Fruit fly (Drosophila melanogaster) whole organism, embryonic: ENCODE data around the gene CG6749.

Experiments used
- Ada2b ChIP-seq: fragments of 200-800 bp; sonication (Bioruptor generic); IDR thresholded peaks from 2 replicates; pipeline ENCODE4 v1.3.6; 2022; ENCODE audit warnings: missing biosample characterization, missing genetic modification characterization
- Bgb ChIP-seq: fragments of 200-800 bp; sonication (Bioruptor generic); IDR thresholded peaks from 2 replicates; pipeline ENCODE4 v1.3.6; 2022; ENCODE audit warnings: missing biosample characterization, missing genetic modification characterization; ENCODE audit not compliant: partially characterized antibody
- CG10267 ChIP-seq: fragments of 200-800 bp; sonication (Bioruptor generic); optimal IDR thresholded peaks from 2 replicates; lab custom pipeline; 2018; ENCODE audit warnings: missing biosample characterization, mild to moderate bottlenecking, missing genetic modification characterization, moderate library complexity
- CG10462 ChIP-seq: fragments of 200-800 bp; sonication (Bioruptor generic); optimal IDR thresholded peaks from 2 replicates; lab custom pipeline; 2016; ENCODE audit warnings: missing biosample characterization, missing genetic modification characterization
- CG11398 ChIP-seq: fragments of 200-800 bp; sonication (Bioruptor generic); optimal IDR thresholded peaks from 2 replicates; lab custom pipeline; 2016; ENCODE audit warnings: missing biosample characterization, missing genetic modification characterization
- CG11456 ChIP-seq: fragments of 200-800 bp; sonication (Bioruptor generic); IDR thresholded peaks from 3 replicates; pipeline ENCODE4 v1.3.6; 2022; ENCODE audit warnings: missing biosample characterization, missing genetic modification characterization
- CG11504 ChIP-seq: fragments of 200-800 bp; sonication (Bioruptor generic); optimal IDR thresholded peaks from 3 replicates; lab custom pipeline; 2019; ENCODE audit warnings: missing biosample characterization, mild to moderate bottlenecking, missing genetic modification characterization, moderate library complexity
- CG14441 ChIP-seq: fragments of 200-800 bp; sonication (Bioruptor generic); IDR thresholded peaks from 2 replicates; pipeline ENCODE4 v1.3.6; 2022; ENCODE audit warnings: missing biosample characterization, missing genetic modification characterization
- CG1647 ChIP-seq: fragments of 200-800 bp; sonication (Bioruptor generic); optimal IDR thresholded peaks from 3 replicates; lab custom pipeline; 2016; ENCODE audit warnings: missing biosample characterization, missing genetic modification characterization
- CG16813 ChIP-seq: fragments of 200-800 bp; sonication (Bioruptor generic); IDR thresholded peaks from 3 replicates; pipeline ENCODE4 v1.3.6; 2022; ENCODE audit warnings: missing biosample characterization, missing genetic modification characterization; ENCODE audit not compliant: partially characterized antibody
- CG32532 ChIP-seq: fragments of 200-800 bp; sonication (Bioruptor generic); IDR thresholded peaks from 2 replicates; pipeline ENCODE4 v1.3.6; 2022; ENCODE audit warnings: missing biosample characterization, missing genetic modification characterization
- CG42726 ChIP-seq: fragments of 200-800 bp; sonication (Bioruptor generic); IDR thresholded peaks from 2 replicates; pipeline ENCODE4 v1.3.6; 2022; ENCODE audit warnings: missing biosample characterization, missing genetic modification characterization; ENCODE audit not compliant: partially characterized antibody
- CG4617 ChIP-seq: fragments of 200-800 bp; sonication (Bioruptor generic); optimal IDR thresholded peaks from 3 replicates; lab custom pipeline; 2016; ENCODE audit warnings: missing biosample characterization, missing genetic modification characterization, borderline replicate concordance
- CG6254 ChIP-seq: fragments of 200-800 bp; sonication (Bioruptor generic); optimal IDR thresholded peaks from 3 replicates; lab custom pipeline; 2017; ENCODE audit warnings: mild to moderate bottlenecking, missing biosample characterization, missing genetic modification reagents, missing genetic modification characterization
- CG6689 ChIP-seq: fragments of 200-800 bp; sonication (Bioruptor generic); IDR thresholded peaks from 2 replicates; pipeline ENCODE4 v1.3.6; 2022; ENCODE audit warnings: missing biosample characterization, missing genetic modification characterization
- CG8388 ChIP-seq: fragments of 200-800 bp; sonication (Bioruptor generic); optimal IDR thresholded peaks from 2 replicates; lab custom pipeline; 2019; ENCODE audit warnings: missing biosample characterization, mild to moderate bottlenecking, missing genetic modification characterization, moderate library complexity
- CG8478 ChIP-seq: fragments of >200 bp; optimal IDR thresholded peaks from 2 replicates; lab custom pipeline; 2018
- CTCF ChIP-seq: fragments of 200-800 bp; sonication (Bioruptor generic); optimal IDR thresholded peaks from 2 replicates; lab custom pipeline; 2017; ENCODE audit warnings: missing biosample characterization, mild to moderate bottlenecking, missing genetic modification characterization, moderate library complexity
- Dref ChIP-seq: fragments of 200-800 bp; sonication (Bioruptor generic); IDR thresholded peaks from 2 replicates; pipeline ENCODE4 v1.3.6; 2022; ENCODE audit warnings: missing biosample characterization, missing genetic modification characterization
- Eip74EF ChIP-seq, 2 experiments: fragments of 200-800 bp in 1 of 2; fragments of >200 bp in 1 of 2; sonication (Bioruptor generic) in 1 of 2; optimal IDR thresholded peaks; 2 replicates each; lab custom pipeline; 2017 to 2019; ENCODE audit warnings: missing biosample characterization in 2 of 2, missing genetic modification characterization in 2 of 2, mild to moderate bottlenecking in 1 of 2, moderate library complexity in 1 of 2
- Fer3 ChIP-seq: fragments of 200-800 bp; sonication (Bioruptor generic); optimal IDR thresholded peaks from 2 replicates; lab custom pipeline; 2018; ENCODE audit warnings: missing biosample characterization, mild to moderate bottlenecking, missing genetic modification characterization, moderate library complexity
- H15 ChIP-seq: fragments of 200-800 bp; sonication (Bioruptor generic); IDR thresholded peaks from 3 replicates; pipeline ENCODE4 v1.3.6; 2022; ENCODE audit warnings: missing biosample characterization, missing genetic modification characterization
- HLH3B ChIP-seq: fragments of 200-800 bp; sonication (Bioruptor generic); IDR thresholded peaks from 2 replicates; pipeline ENCODE4 v1.3.6; 2022; ENCODE audit warnings: missing biosample characterization, missing genetic modification characterization
- Hr51 ChIP-seq, 2 experiments: fragments of 200-800 bp; sonication (Bioruptor generic); optimal IDR thresholded peaks; 2 replicates in 1 of 2; 3 replicates in 1 of 2; lab custom pipeline; 2016 to 2018; ENCODE audit warnings: missing biosample characterization in 2 of 2, missing genetic modification characterization in 2 of 2, mild to moderate bottlenecking in 1 of 2, moderate library complexity in 1 of 2
- Med ChIP-seq: fragments of 200-800 bp; sonication (Bioruptor generic); peaks from one replicate; lab custom pipeline; 2016; ENCODE audit warnings: missing biosample characterization, missing genetic modification characterization, mild to moderate bottlenecking, inconsistent platforms, moderate library complexity
- Meics ChIP-seq: fragments of 200-800 bp; sonication (Bioruptor generic); optimal IDR thresholded peaks from 2 replicates; lab custom pipeline; 2017; ENCODE audit warnings: missing biosample characterization, mild to moderate bottlenecking, missing genetic modification characterization
- NC2β ChIP-seq: fragments of 200-800 bp; sonication (Bioruptor generic); optimal IDR thresholded peaks from 2 replicates; lab custom pipeline; 2016; ENCODE audit warnings: missing biosample characterization, missing genetic modification characterization
- NfI ChIP-seq: fragments of 200-800 bp; sonication (Bioruptor generic); optimal IDR thresholded peaks from 3 replicates; lab custom pipeline; 2018; ENCODE audit warnings: missing biosample characterization, mild to moderate bottlenecking, missing genetic modification characterization, moderate library complexity
- Opbp ChIP-seq: fragments of 200-800 bp; sonication (Bioruptor generic); IDR thresholded peaks from 3 replicates; pipeline ENCODE4 v1.3.6; 2022; ENCODE audit warnings: missing biosample characterization, missing genetic modification characterization; ENCODE audit not compliant: partially characterized antibody
- Sox102F ChIP-seq: fragments of 200-800 bp; sonication (Bioruptor generic); optimal IDR thresholded peaks from 2 replicates; lab custom pipeline; 2018; ENCODE audit warnings: missing biosample characterization, mild to moderate bottlenecking, missing genetic modification characterization, moderate library complexity
- dysf ChIP-seq: fragments of 200-800 bp; sonication (Bioruptor generic); IDR thresholded peaks from 3 replicates; pipeline ENCODE4 v1.3.6; 2022; ENCODE audit warnings: missing biosample characterization, missing genetic modification characterization
- ems ChIP-seq: fragments of 200-800 bp; sonication (Bioruptor generic); optimal IDR thresholded peaks from 3 replicates; lab custom pipeline; 2016; ENCODE audit warnings: missing biosample characterization, missing genetic modification characterization
- fd96Cb ChIP-seq: fragments of 200-800 bp; sonication (Bioruptor generic); optimal IDR thresholded peaks from 2 replicates; lab custom pipeline; 2018; ENCODE audit warnings: missing biosample characterization, mild to moderate bottlenecking, missing genetic modification characterization, moderate library complexity
- gem ChIP-seq: fragments of 200-800 bp; sonication (Bioruptor generic); optimal IDR thresholded peaks from 2 replicates; lab custom pipeline; 2019; ENCODE audit warnings: missing biosample characterization, mild to moderate bottlenecking, missing genetic modification characterization, moderate library complexity
- gfzf ChIP-seq: fragments of 200-800 bp; sonication (Bioruptor generic); optimal IDR thresholded peaks from 2 replicates; lab custom pipeline; 2016; ENCODE audit warnings: missing biosample characterization, mild to moderate bottlenecking, missing genetic modification characterization, moderate library complexity
- h ChIP-seq: fragments of >200 bp; optimal IDR thresholded peaks from 2 replicates; lab custom pipeline; 2017
- hbn ChIP-seq: fragments of 200-800 bp; sonication (Bioruptor generic); IDR thresholded peaks from 2 replicates; pipeline ENCODE4 v1.3.6; 2022; ENCODE audit warnings: missing biosample characterization, missing genetic modification characterization; ENCODE audit not compliant: partially characterized antibody
- knrl ChIP-seq: fragments of 200-800 bp; sonication (Bioruptor generic); IDR thresholded peaks from 3 replicates; pipeline ENCODE4 v1.3.6; 2022; ENCODE audit warnings: missing biosample characterization, missing genetic modification characterization; ENCODE audit not compliant: partially characterized antibody
- oc ChIP-seq: fragments of 200-800 bp; sonication (Bioruptor generic); optimal IDR thresholded peaks from 2 replicates; lab custom pipeline; 2018; ENCODE audit warnings: missing biosample characterization, mild to moderate bottlenecking, missing genetic modification characterization, moderate library complexity
- p53 ChIP-seq: fragments of 200-800 bp; sonication (Bioruptor generic); optimal IDR thresholded peaks from 2 replicates; lab custom pipeline; 2016; ENCODE audit warnings: missing biosample characterization, missing genetic modification characterization
- pita ChIP-seq: fragments of 200-800 bp; sonication (Bioruptor generic); optimal IDR thresholded peaks from 2 replicates; lab custom pipeline; 2017; ENCODE audit warnings: missing biosample characterization, mild to moderate bottlenecking, missing genetic modification characterization
- pros ChIP-seq: fragments of 200-800 bp; sonication (Bioruptor generic); optimal IDR thresholded peaks from 3 replicates; lab custom pipeline; 2019; ENCODE audit warnings: missing biosample characterization, mild to moderate bottlenecking, missing genetic modification characterization, moderate library complexity
- psq ChIP-seq: fragments of 200-800 bp; sonication (Bioruptor generic); optimal IDR thresholded peaks from 2 replicates; lab custom pipeline; 2017; ENCODE audit warnings: missing biosample characterization, missing genetic modification characterization
- pum ChIP-seq: fragments of 200-800 bp; sonication (Bioruptor generic); optimal IDR thresholded peaks from 2 replicates; lab custom pipeline; 2016; ENCODE audit warnings: missing biosample characterization, missing genetic modification characterization
- run ChIP-seq: fragments of 200-800 bp; sonication (Bioruptor generic); optimal IDR thresholded peaks from 3 replicates; lab custom pipeline; 2018; ENCODE audit warnings: missing biosample characterization, mild to moderate bottlenecking, missing genetic modification characterization
- seq ChIP-seq: fragments of 200-800 bp; sonication (Bioruptor generic); IDR thresholded peaks from 2 replicates; pipeline ENCODE4 v1.3.6; 2022; ENCODE audit warnings: missing biosample characterization, missing genetic modification characterization
- sim ChIP-seq: fragments of 200-800 bp; sonication (Bioruptor generic); IDR thresholded peaks from 2 replicates; pipeline ENCODE4 v1.3.6; 2022; ENCODE audit warnings: missing biosample characterization, missing genetic modification characterization
- slbo ChIP-seq: fragments of 200-800 bp; sonication (Bioruptor generic); IDR thresholded peaks from 2 replicates; pipeline ENCODE4 v1.3.6; 2022; ENCODE audit warnings: missing biosample characterization, missing genetic modification characterization
- tll ChIP-seq, 2 experiments: fragments of 200-800 bp in 1 of 2; fragments of >200 bp in 1 of 2; sonication (Bioruptor generic) in 1 of 2; optimal IDR thresholded peaks; 2 replicates each; lab custom pipeline; 2017 to 2019; ENCODE audit warnings: missing biosample characterization in 2 of 2, missing genetic modification characterization in 2 of 2, mild to moderate bottlenecking in 1 of 2, moderate library complexity in 1 of 2
- ttk ChIP-seq: fragments of 200-800 bp; sonication (Bioruptor generic); IDR thresholded peaks from 2 replicates; pipeline ENCODE4 v2.1.2; 2022; ENCODE audit warnings: missing biosample characterization, missing genetic modification characterization
- yki ChIP-seq: fragments of >200 bp; optimal IDR thresholded peaks from 3 replicates; lab custom pipeline; 2018
- z ChIP-seq: fragments of 200-800 bp; sonication (Bioruptor generic); IDR thresholded peaks from 3 replicates; pipeline ENCODE4 v1.3.6; 2022; ENCODE audit warnings: missing biosample characterization, missing genetic modification characterization

Gene CG6749

DNA sequence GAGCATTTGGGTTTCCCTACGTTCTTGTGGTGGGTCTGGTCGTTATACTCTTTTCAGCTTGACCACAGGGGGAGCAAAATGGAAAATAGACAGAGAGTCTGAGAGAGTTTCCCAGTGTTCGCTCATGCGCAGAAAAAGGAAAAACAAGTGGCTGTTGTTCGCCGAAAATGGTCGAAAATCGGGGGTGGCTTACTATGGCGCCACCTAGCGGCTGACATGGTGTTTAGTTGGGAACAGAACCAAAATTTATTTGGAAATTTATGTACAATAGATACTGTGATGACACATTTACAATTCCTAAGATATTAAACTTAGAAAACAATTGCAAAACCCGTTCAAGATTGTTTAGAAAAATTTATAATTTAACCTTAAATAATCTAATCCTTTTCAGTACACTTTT lies 18.0 kb upstream of the CG6749 start (continued):
- no peak for TF ChIP-seq HLH3B (GFP tag; lab: Robert Waterston, UW)
- no peak for TF ChIP-seq z
- peak; percentile 37 for TF ChIP-seq CG11504
- no peak for TF ChIP-seq CG6689
- peak; percentile 91 for TF ChIP-seq CTCF (GFP tag; lab: Kevin White, UChicago)
- TF ChIP-seq Bgb, result peak; percentile 42; the same call in 1 of the 2 replicates
- no peak for TF ChIP-seq Fer3
- TF ChIP-seq CG4617 (GFP tag; lab: Kevin White, UChicago), result no peak
- no peak for TF ChIP-seq NC2β
- no peak for TF ChIP-seq fd96Cb (tag; lab: Kevin White, UChicago)
- TF ChIP-seq psq, result no peak
- TF ChIP-seq pita (GFP tag; lab: Kevin White, UChicago), result peak; percentile 56
- TF ChIP-seq CG32532 (GFP tag; lab: Robert Waterston, UW), result peak; percentile 55
- no peak for TF ChIP-seq CG6254
- TF ChIP-seq pros (GFP tag; lab: Kevin White, UChicago), result no peak
- TF ChIP-seq NfI (GFP tag; lab: Kevin White, UChicago), result no peak
- no peak for TF ChIP-seq CG8478 (lab: Kevin White, UChicago)
- peak; percentile 36; the same call in 1 of the 2 replicates for TF ChIP-seq slbo (GFP tag; lab: Robert Waterston, UW)
- TF ChIP-seq CG10267 (tag; lab: Kevin White, UChicago), result no peak
- no peak for TF ChIP-seq Dref
- no peak for TF ChIP-seq hbn
- TF ChIP-seq Hr51 (GFP tag; optimal IDR thresholded peaks at IDR 0.05; lab: Kevin White, UChicago), result no peak
- TF ChIP-seq CG10462 (GFP tag; lab: Kevin White, UChicago), result no peak
- TF ChIP-seq gem, result no peak
- no peak for TF ChIP-seq h
- peak; percentile 48 for TF ChIP-seq Med
- no peak for TF ChIP-seq Meics (GFP tag; lab: Kevin White, UChicago)
- peak; percentile 25; the same call in 1 of the 2 replicates for TF ChIP-seq ttk
- 0 out of 2 replicates have a peak, but pooled peaks have one; percentile 22 for TF ChIP-seq CG42726 (GFP tag; lab: Robert Waterston, UW)
- peak; percentile 78 for TF ChIP-seq seq (GFP tag; lab: Robert Waterston, UW)
- TF ChIP-seq CG11456, result peak; percentile 10; the same call in 1 of the 3 replicates
- TF ChIP-seq CG1647 (GFP tag; lab: Kevin White, UChicago), result no peak
- no peak for TF ChIP-seq H15 (GFP tag; lab: Robert Waterston, UW)
- TF ChIP-seq Ada2b, result no peak
- no peak for TF ChIP-seq pum (GFP tag; lab: Kevin White, UChicago)
- 0 out of 3 replicates have a peak, but pooled peaks have one; percentile 41 for TF ChIP-seq Opbp (GFP tag; lab: Robert Waterston, UW)
- TF ChIP-seq oc (tag; lab: Kevin White, UChicago), result no peak
- no peak for TF ChIP-seq sim (GFP tag; lab: Robert Waterston, UW)
- no peak for TF ChIP-seq CG16813 (GFP tag; lab: Robert Waterston, UW)
- no peak for TF ChIP-seq CG14441 (GFP tag; lab: Robert Waterston, UW)
- TF ChIP-seq dysf, result no peak
- no peak for TF ChIP-seq Sox102F (GFP tag; lab: Kevin White, UChicago)
- no peak for TF ChIP-seq run (tag; lab: Kevin White, UChicago)
- TF ChIP-seq Eip74EF (GFP tag; optimal IDR thresholded peaks at IDR 0.05; lab: Kevin White, UChicago), result no peak
- 0 out of 3 replicates have a peak, but pooled peaks have one; percentile 30 for TF ChIP-seq knrl (GFP tag; lab: Robert Waterston, UW)
- TF ChIP-seq gfzf, result no peak
- TF ChIP-seq yki (lab: Kevin White, UChicago), result no peak
- no peak for TF ChIP-seq p53
- no peak for TF ChIP-seq ems (GFP tag; lab: Kevin White, UChicago)
- no peak for TF ChIP-seq tll (GFP tag; optimal IDR thresholded peaks at IDR 0.05; lab: Kevin White, UChicago)
- no peak for TF ChIP-seq CG8388 (GFP tag; lab: Kevin White, UChicago)
- no peak for TF ChIP-seq CG11398 (GFP tag; lab: Kevin White, UChicago)
